Fruit fly (Drosophila melanogaster) whole organism, embryonic: ENCODE measurements around the gene CenB1A.

Experiments
- Awh ChIP-seq: fragments of 200-800 bp; sonication (Bioruptor generic); IDR thresholded peaks from 2 replicates; pipeline ENCODE4, ENCODE4 v1.3.6; 2022; ENCODE audit warnings: missing biosample characterization, missing genetic modification characterization
- BEAF-32 ChIP-seq: fragments of 200-800 bp; sonication (Bioruptor generic); optimal IDR thresholded peaks from 3 replicates; lab custom pipeline; 2017; ENCODE audit warnings: missing biosample characterization, missing genetic modification characterization, mild to moderate bottlenecking, moderate library complexity, missing genetic modification reagents
- Bdp1 ChIP-seq: fragments of 200-800 bp; sonication (Bioruptor generic); optimal IDR thresholded peaks from 3 replicates; lab custom pipeline; 2016; ENCODE audit warnings: missing biosample characterization, missing genetic modification characterization
- Bgb ChIP-seq: fragments of 200-800 bp; sonication (Bioruptor generic); IDR thresholded peaks from 2 replicates; pipeline ENCODE4 v1.3.6; 2022; ENCODE audit warnings: missing biosample characterization, missing genetic modification characterization; ENCODE audit not compliant: partially characterized antibody
- CG10267 ChIP-seq: fragments of 200-800 bp; sonication (Bioruptor generic); optimal IDR thresholded peaks from 2 replicates; lab custom pipeline; 2018; ENCODE audit warnings: missing biosample characterization, mild to moderate bottlenecking, missing genetic modification characterization, moderate library complexity
- CG10366 ChIP-seq: fragments of 200-800 bp; sonication (Bioruptor generic); IDR thresholded peaks from 2 replicates; pipeline ENCODE4 v1.3.6; 2022; ENCODE audit warnings: missing biosample characterization, missing genetic modification characterization
- CG10959 ChIP-seq: fragments of 200-800 bp; sonication (Bioruptor generic); IDR thresholded peaks from 2 replicates; pipeline ENCODE4 v1.3.6; 2022; ENCODE audit warnings: missing biosample characterization, missing genetic modification characterization
- CG12391 ChIP-seq: fragments of 200-800 bp; sonication (Bioruptor generic); optimal IDR thresholded peaks from 3 replicates; lab custom pipeline; 2018; ENCODE audit warnings: missing biosample characterization, mild to moderate bottlenecking, missing genetic modification characterization, moderate library complexity
- CG12769 ChIP-seq: fragments of 200-800 bp; sonication (Bioruptor generic); optimal IDR thresholded peaks from 2 replicates; lab custom pipeline; 2019; ENCODE audit warnings: missing biosample characterization, mild to moderate bottlenecking, missing genetic modification characterization, moderate library complexity
- CG14965 ChIP-seq: fragments of 200-800 bp; sonication (Bioruptor generic); optimal IDR thresholded peaks from 2 replicates; lab custom pipeline; 2016; ENCODE audit warnings: missing biosample characterization, missing genetic modification characterization, borderline replicate concordance
- CG2120 ChIP-seq: fragments of 200-800 bp; sonication (Bioruptor generic); optimal IDR thresholded peaks from 3 replicates; lab custom pipeline; 2016; ENCODE audit warnings: missing biosample characterization, missing genetic modification characterization
- CG30431 ChIP-seq: fragments of 200-800 bp; sonication (Bioruptor generic); optimal IDR thresholded peaks from 2 replicates; lab custom pipeline; 2017; ENCODE audit warnings: missing biosample characterization, missing genetic modification characterization
- CG4730 ChIP-seq: fragments of 200-800 bp; sonication (Bioruptor generic); IDR thresholded peaks from 2 replicates; pipeline ENCODE4 v1.3.6; 2022; ENCODE audit warnings: missing biosample characterization, missing genetic modification characterization
- CG4820 ChIP-seq: fragments of 200-800 bp; sonication (Bioruptor generic); optimal IDR thresholded peaks from 3 replicates; lab custom pipeline; 2016; ENCODE audit warnings: missing biosample characterization, missing genetic modification characterization
- E2f1 ChIP-seq: fragments of 200-800 bp; sonication (Bioruptor generic); IDR thresholded peaks from 2 replicates; pipeline ENCODE4 v1.3.6; 2022; ENCODE audit warnings: missing biosample characterization, missing genetic modification characterization
- HLH3B ChIP-seq: fragments of 200-800 bp; sonication (Bioruptor generic); IDR thresholded peaks from 2 replicates; pipeline ENCODE4 v1.3.6; 2022; ENCODE audit warnings: missing biosample characterization, missing genetic modification characterization
- Hr78 ChIP-seq, 2 experiments: fragments of 200-800 bp in 1 of 2; fragments of >200 bp in 1 of 2; sonication (Bioruptor generic) in 1 of 2; optimal IDR thresholded peaks; 2 replicates each; lab custom pipeline; 2017 to 2019; ENCODE audit warnings: missing biosample characterization in 2 of 2, missing genetic modification characterization in 2 of 2, mild to moderate bottlenecking in 1 of 2, moderate library complexity in 1 of 2
- Jarid2 ChIP-seq: fragments of 200-800 bp; sonication (Bioruptor generic); optimal IDR thresholded peaks from 3 replicates; lab custom pipeline; 2017; ENCODE audit warnings: mild to moderate bottlenecking, missing biosample characterization, missing genetic modification reagents, missing genetic modification characterization
- Lhr ChIP-seq: fragments of 200-800 bp; sonication (Bioruptor generic); optimal IDR thresholded peaks from 3 replicates; lab custom pipeline; 2017; ENCODE audit warnings: mild to moderate bottlenecking, missing biosample characterization, missing genetic modification reagents, missing genetic modification characterization
- Mrtf ChIP-seq: fragments of 200-800 bp; sonication (Bioruptor generic); IDR thresholded peaks from 3 replicates; pipeline ENCODE4 v1.3.6; 2022; ENCODE audit warnings: missing biosample characterization, missing genetic modification characterization
- Myb ChIP-seq: fragments of 200-800 bp; sonication (Bioruptor generic); optimal IDR thresholded peaks from 2 replicates; lab custom pipeline; 2016; ENCODE audit warnings: missing biosample characterization, missing genetic modification characterization
- NC2β ChIP-seq: fragments of 200-800 bp; sonication (Bioruptor generic); optimal IDR thresholded peaks from 2 replicates; lab custom pipeline; 2016; ENCODE audit warnings: missing biosample characterization, missing genetic modification characterization
- Nf-YA ChIP-seq: fragments of 200-800 bp; sonication (Bioruptor generic); IDR thresholded peaks from 2 replicates; pipeline ENCODE4 v1.3.6; 2022; ENCODE audit warnings: missing biosample characterization, missing genetic modification characterization
- Oaz ChIP-seq: fragments of 200-800 bp; sonication (Bioruptor generic); IDR thresholded peaks from 2 replicates; pipeline ENCODE4 v1.3.6; 2022; ENCODE audit warnings: missing biosample characterization, missing genetic modification characterization
- Pdp1 ChIP-seq, 2 experiments: fragments of 200-800 bp; sonication (Bioruptor generic); optimal IDR thresholded peaks; 3 replicates each; lab custom pipeline; 2016; ENCODE audit warnings: missing biosample characterization in 2 of 2, missing genetic modification characterization in 2 of 2, mild to moderate bottlenecking in 1 of 2, moderate library complexity in 1 of 2
- Scr ChIP-seq: fragments of 200-800 bp; sonication (Bioruptor generic); IDR thresholded peaks from 2 replicates; pipeline ENCODE4 v1.3.6; 2022; ENCODE audit warnings: missing biosample characterization, missing genetic modification characterization; ENCODE audit not compliant: partially characterized antibody
- ac ChIP-seq: fragments of 200-800 bp; sonication (Bioruptor generic); optimal IDR thresholded peaks from 3 replicates; lab custom pipeline; 2017; ENCODE audit warnings: missing biosample characterization, mild to moderate bottlenecking, missing genetic modification characterization
- chif ChIP-seq, 2 experiments: fragments of 200-800 bp; sonication (Bioruptor generic); optimal IDR thresholded peaks; 3 replicates each; lab custom pipeline; 2016; ENCODE audit warnings: missing biosample characterization in 2 of 2, missing genetic modification characterization in 2 of 2
- chm ChIP-seq: fragments of 200-800 bp; sonication (Bioruptor generic); IDR thresholded peaks from 2 replicates; pipeline ENCODE4 v1.3.6; 2022; ENCODE audit warnings: missing biosample characterization, missing genetic modification characterization
- chn ChIP-seq: fragments of 200-800 bp; sonication (Bioruptor generic); optimal IDR thresholded peaks from 2 replicates; lab custom pipeline; 2016; ENCODE audit warnings: missing biosample characterization, missing genetic modification characterization
- da ChIP-seq: fragments of 200-800 bp; sonication (Bioruptor generic); optimal IDR thresholded peaks from 2 replicates; lab custom pipeline; 2016; ENCODE audit warnings: missing biosample characterization, missing genetic modification characterization
- ems ChIP-seq: fragments of 200-800 bp; sonication (Bioruptor generic); optimal IDR thresholded peaks from 3 replicates; lab custom pipeline; 2016; ENCODE audit warnings: missing biosample characterization, missing genetic modification characterization
- en ChIP-seq: fragments of 200-800 bp; sonication (Bioruptor generic); optimal IDR thresholded peaks from 2 replicates; lab custom pipeline; 2016; ENCODE audit warnings: missing biosample characterization, missing genetic modification characterization
- ewg ChIP-seq: fragments of 200-800 bp; sonication (Bioruptor generic); optimal IDR thresholded peaks from 3 replicates; lab custom pipeline; 2017; ENCODE audit warnings: mild to moderate bottlenecking, missing biosample characterization, missing genetic modification reagents, missing genetic modification characterization
- ftz-f1 ChIP-seq: fragments of 200-800 bp; sonication (Bioruptor generic); optimal IDR thresholded peaks from 2 replicates; lab custom pipeline; 2016; ENCODE audit warnings: missing biosample characterization, missing genetic modification characterization
- gce ChIP-seq: fragments of 200-800 bp; sonication (Bioruptor generic); IDR thresholded peaks from 3 replicates; pipeline ENCODE4 v1.3.6; 2022; ENCODE audit warnings: missing biosample characterization, missing genetic modification characterization
- gfzf ChIP-seq: fragments of 200-800 bp; sonication (Bioruptor generic); optimal IDR thresholded peaks from 2 replicates; lab custom pipeline; 2016; ENCODE audit warnings: missing biosample characterization, mild to moderate bottlenecking, missing genetic modification characterization, moderate library complexity
- gt ChIP-seq: fragments of 200-800 bp; sonication (Bioruptor generic); IDR thresholded peaks from 2 replicates; pipeline ENCODE4 v1.3.6; 2022; ENCODE audit warnings: missing biosample characterization, missing genetic modification characterization
- hb ChIP-seq: fragments of 200-800 bp; sonication (Bioruptor generic); IDR thresholded peaks from 3 replicates; pipeline ENCODE4 v1.3.6; 2022; ENCODE audit warnings: missing biosample characterization, missing genetic modification characterization; ENCODE audit not compliant: partially characterized antibody
- nau ChIP-seq: fragments of 200-800 bp; sonication (Bioruptor generic); optimal IDR thresholded peaks from 3 replicates; lab custom pipeline; 2017; ENCODE audit warnings: missing biosample characterization, mild to moderate bottlenecking, missing genetic modification characterization, missing genetic modification reagents
- nerfin-1 ChIP-seq: fragments of 200-800 bp; sonication (Bioruptor generic); optimal IDR thresholded peaks from 3 replicates; lab custom pipeline; 2019; ENCODE audit warnings: missing biosample characterization, mild to moderate bottlenecking, missing genetic modification characterization, moderate library complexity
- prd ChIP-seq, 3 experiments: fragments of >200 bp in 2 of 3; fragments of 200-800 bp in 1 of 3; sonication (Bioruptor generic) in 1 of 3; optimal IDR thresholded peaks in 2 of 3; IDR thresholded peaks in 1 of 3; 2 replicates in 2 of 3; 3 replicates in 1 of 3; pipeline versions ENCODE4 v1.3.6 to Lab custom; 2017 to 2022; ENCODE audit warnings: missing biosample characterization in 1 of 3, missing genetic modification characterization in 1 of 3
- psq ChIP-seq: fragments of 200-800 bp; sonication (Bioruptor generic); optimal IDR thresholded peaks from 2 replicates; lab custom pipeline; 2017; ENCODE audit warnings: missing biosample characterization, missing genetic modification characterization
- sc ChIP-seq, 3 experiments: fragments of >200 bp in 2 of 3; fragments of 200-800 bp in 1 of 3; sonication (Bioruptor generic) in 1 of 3; optimal IDR thresholded peaks; 2 replicates in 2 of 3; 3 replicates in 1 of 3; lab custom pipeline; 2017; ENCODE audit warnings: mild to moderate bottlenecking in 1 of 3, missing biosample characterization in 1 of 3, missing genetic modification characterization in 1 of 3, missing genetic modification reagents in 1 of 3
- tap ChIP-seq: fragments of 200-800 bp; optimal IDR thresholded peaks from 3 replicates; lab custom pipeline; 2019; ENCODE audit warnings: missing biosample characterization, mild to moderate bottlenecking, missing genetic modification characterization, moderate library complexity
- toy ChIP-seq: fragments of 200-800 bp; sonication (Bioruptor generic); IDR thresholded peaks from 2 replicates; pipeline ENCODE4 v1.3.6; 2022; ENCODE audit warnings: missing biosample characterization, missing genetic modification characterization
- trem ChIP-seq: fragments of 200-800 bp; optimal IDR thresholded peaks from 3 replicates; lab custom pipeline; 2019; ENCODE audit warnings: missing biosample characterization, mild to moderate bottlenecking, missing genetic modification characterization, moderate library complexity
- zen2 ChIP-seq: fragments of 200-800 bp; sonication (Bioruptor generic); IDR thresholded peaks from 3 replicates; pipeline ENCODE4 v1.3.6; 2022; ENCODE audit warnings: missing biosample characterization, missing genetic modification characterization; ENCODE audit not compliant: partially characterized antibody

The CenB1A gene

dm6 chr3R:23159289-23159956 lies 41.2 kb downstream of the CenB1A start, which contains the start of gene VhaAC39-2 (continued):
- TF ChIP-seq CG14965 (GFP tag; lab: Kevin White, UChicago) (no peak), HLH3B (GFP tag; lab: Robert Waterston, UW) (peak; percentile 28; the same call in 1 of the 2 replicates), nerfin-1 (tag; lab: Kevin White, UChicago) (no peak), Awh (no peak), da (GFP tag; lab: Kevin White, UChicago) (no peak), en (GFP tag; lab: Kevin White, UChicago) (no peak), E2f1 (GFP tag; lab: Robert Waterston, UW) (no peak), chif (GFP tag; optimal IDR thresholded peaks at IDR 0.05; lab: Kevin White, UChicago) (no peak), Jarid2 (peak; percentile 12), ftz-f1 (GFP tag; lab: Kevin White, UChicago) (no peak), ewg (peak; percentile 91), trem (tag; lab: Kevin White, UChicago) (peak; percentile 69), CG10267 (tag; lab: Kevin White, UChicago) (peak; percentile 29), Hr78 (GFP tag; optimal IDR thresholded peaks at IDR 0.05; lab: Kevin White, UChicago) (no peak), CG2120 (no peak), zen2 (GFP tag; lab: Robert Waterston, UW) (no peak), Mrtf (GFP tag; lab: Robert Waterston, UW) (no peak), tap (tag; lab: Kevin White, UChicago) (no peak), Scr (GFP tag; lab: Robert Waterston, UW) (no peak), CG12769 (tag; lab: Kevin White, UChicago) (no peak), toy (GFP tag; lab: Robert Waterston, UW) (no peak), psq (GFP tag; lab: Kevin White, UChicago) (no peak), gce (GFP tag; lab: Robert Waterston, UW) (no peak), Myb (peak; percentile 88), CG10959 (GFP tag; lab: Robert Waterston, UW) (0 out of 2 replicates have a peak, but pooled peaks have one; percentile 24), CG4730 (no peak), nau (no peak), ac (GFP tag; lab: Kevin White, UChicago) (no peak), gfzf (GFP tag; lab: Kevin White, UChicago) (no peak), CG4820 (GFP tag; lab: Kevin White, UChicago) (no peak), CG12391 (tag; lab: Kevin White, UChicago) (peak; percentile 22), sc (optimal IDR thresholded peaks at IDR 0.05; lab: Kevin White, UChicago) (no peak), sc (GFP tag; optimal IDR thresholded peaks at IDR 0.05; lab: Kevin White, UChicago) (no peak), Bdp1 (GFP tag; lab: Kevin White, UChicago) (no peak), Pdp1 (GFP tag; optimal IDR thresholded peaks at IDR 0.05; lab: Kevin White, UChicago) (no peak), Lhr (peak; percentile 55), NC2β (GFP tag; lab: Kevin White, UChicago) (no peak), Bgb (GFP tag; lab: Robert Waterston, UW) (no peak), Oaz (GFP tag; lab: Robert Waterston, UW) (no peak), chn (GFP tag; lab: Kevin White, UChicago) (no peak), CG10366 (0 out of 2 replicates have a peak, but pooled peaks have one; percentile 10), BEAF-32 (GFP tag; lab: Kevin White, UChicago) (peak; percentile 22), chm (GFP tag; lab: Robert Waterston, UW) (no peak), Nf-YA (no peak), gt (GFP tag; lab: Robert Waterston, UW) (no peak), prd (optimal IDR thresholded peaks at IDR 0.05; lab: Kevin White, UChicago) (no peak), prd (GFP tag; IDR thresholded peaks at IDR 0.05; lab: Robert Waterston, UW) (no peak), ems (GFP tag; lab: Kevin White, UChicago) (no peak), hb (GFP tag; lab: Robert Waterston, UW) (no peak), CG30431 (GFP tag; lab: Kevin White, UChicago) (no peak)
